Fruit fly (Drosophila melanogaster): ENCODE measurements around the gene bsk.
A peak's percentile ranks its signal among the peaks of the same experiment; 100 is the strongest.

Gene bsk

DNA sequence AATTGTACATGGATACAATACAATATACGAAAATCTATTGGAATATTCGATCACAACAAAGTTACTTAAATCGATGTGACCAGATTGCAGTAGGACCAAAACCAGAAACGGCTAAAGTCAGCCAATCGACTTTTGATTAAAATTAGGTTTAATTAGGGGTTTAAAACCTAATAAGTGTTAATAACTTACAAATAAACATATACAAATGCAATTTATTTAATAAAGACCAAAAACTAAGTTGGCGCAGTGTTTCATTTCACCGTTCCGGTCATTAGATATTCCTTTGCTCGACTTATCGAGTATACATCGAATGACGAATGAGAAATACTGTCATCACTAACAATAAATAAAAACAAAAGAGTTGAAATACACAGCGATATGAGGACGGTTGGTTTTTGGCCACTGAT is at the start of gene bsk, which contains the start of gene CG31717:
TSS of gene bsk (minus strand) at position 61 of the 407 bp plus-strand sequence.
TSS of gene CG31717 (plus strand) at position 297 of the 407 bp plus-strand sequence.
- TF ChIP-seq kay (GFP tag; ENCODE audit: borderline replicate concordance): peak; percentile 98
- no peak for TF ChIP-seq Clk (GFP tag; optimal IDR thresholded peaks at IDR 0.05)
- peak; percentile 25 for TF ChIP-seq CG14711 (tag; optimal IDR thresholded peaks at IDR 0.05)
- peak; percentile 51 for TF ChIP-seq bab1 (GFP tag; optimal IDR thresholded peaks at IDR 0.05)
- peak; percentile 30 for TF ChIP-seq Mnt (GFP tag; optimal IDR thresholded peaks at IDR 0.05)
- TF ChIP-seq cic (GFP tag; optimal IDR thresholded peaks at IDR 0.05): peak; percentile 38
- no peak for TF ChIP-seq CG11617 (GFP tag; optimal IDR thresholded peaks at IDR 0.05)
- no peak for TF ChIP-seq tj (GFP tag; optimal IDR thresholded peaks at IDR 0.05)

DNA sequence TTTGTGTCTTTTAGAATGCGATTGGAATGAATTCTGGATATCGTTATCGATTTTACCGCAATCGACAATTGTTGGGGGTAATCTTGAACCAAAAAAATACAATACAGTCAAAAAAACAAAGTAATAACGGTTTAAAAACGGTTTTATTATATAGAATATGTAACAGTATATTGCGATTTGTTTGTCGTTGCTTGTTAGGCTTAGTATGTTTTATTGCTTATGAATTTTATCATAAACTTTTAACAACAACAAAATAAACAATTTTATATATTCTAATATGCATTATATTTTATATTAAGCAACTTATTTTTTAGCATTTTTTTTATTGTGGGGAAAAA is 49.5 kb upstream of the bsk start, which contains the start of gene CYLD:
TSS of gene CYLD (minus strand) at position 38 of the 338 bp plus-strand sequence.
- no peak for TF ChIP-seq ovo (GFP tag; optimal IDR thresholded peaks at IDR 0.05)
- no peak for TF ChIP-seq CG1620 (GFP tag; optimal IDR thresholded peaks at IDR 0.05)
- TF ChIP-seq cic (GFP tag; optimal IDR thresholded peaks at IDR 0.05): no peak
- TF ChIP-seq CG12768 (GFP tag; optimal IDR thresholded peaks at IDR 0.05): no peak
- peak; percentile 21 for TF ChIP-seq CG7045 (GFP tag; optimal IDR thresholded peaks at IDR 0.05)
- peak; percentile 73 for TF ChIP-seq CG7101 (tag; optimal IDR thresholded peaks at IDR 0.05)
- no peak for TF ChIP-seq toe (GFP tag; optimal IDR thresholded peaks at IDR 0.05)
- peak; percentile 62 for TF ChIP-seq bab1 (GFP tag; optimal IDR thresholded peaks at IDR 0.05)
- peak; percentile 63 for TF ChIP-seq CG14711 (tag; optimal IDR thresholded peaks at IDR 0.05)
- TF ChIP-seq Clk (GFP tag; optimal IDR thresholded peaks at IDR 0.05): no peak
- peak; percentile 70 for TF ChIP-seq CG11617 (GFP tag; optimal IDR thresholded peaks at IDR 0.05)
- TF ChIP-seq Hr96 (GFP tag; optimal IDR thresholded peaks at IDR 0.05): no peak
- peak; percentile 2 for TF ChIP-seq tj (GFP tag; optimal IDR thresholded peaks at IDR 0.05)
- peak; percentile 5 for TF ChIP-seq Crg-1 (GFP tag; optimal IDR thresholded peaks at IDR 0.05)
- no peak for TF ChIP-seq pad (GFP tag; optimal IDR thresholded peaks at IDR 0.05)
- no peak for TF ChIP-seq CG5204 (GFP tag; optimal IDR thresholded peaks at IDR 0.05)
- TF ChIP-seq kay (GFP tag; ENCODE audit: borderline replicate concordance): no peak
- peak; percentile 55 for TF ChIP-seq CG33017 (tag; optimal IDR thresholded peaks at IDR 0.05)
- TF ChIP-seq Mnt (GFP tag; optimal IDR thresholded peaks at IDR 0.05): no peak
- no peak for TF ChIP-seq cnc (optimal IDR thresholded peaks at IDR 0.05)

DNA sequence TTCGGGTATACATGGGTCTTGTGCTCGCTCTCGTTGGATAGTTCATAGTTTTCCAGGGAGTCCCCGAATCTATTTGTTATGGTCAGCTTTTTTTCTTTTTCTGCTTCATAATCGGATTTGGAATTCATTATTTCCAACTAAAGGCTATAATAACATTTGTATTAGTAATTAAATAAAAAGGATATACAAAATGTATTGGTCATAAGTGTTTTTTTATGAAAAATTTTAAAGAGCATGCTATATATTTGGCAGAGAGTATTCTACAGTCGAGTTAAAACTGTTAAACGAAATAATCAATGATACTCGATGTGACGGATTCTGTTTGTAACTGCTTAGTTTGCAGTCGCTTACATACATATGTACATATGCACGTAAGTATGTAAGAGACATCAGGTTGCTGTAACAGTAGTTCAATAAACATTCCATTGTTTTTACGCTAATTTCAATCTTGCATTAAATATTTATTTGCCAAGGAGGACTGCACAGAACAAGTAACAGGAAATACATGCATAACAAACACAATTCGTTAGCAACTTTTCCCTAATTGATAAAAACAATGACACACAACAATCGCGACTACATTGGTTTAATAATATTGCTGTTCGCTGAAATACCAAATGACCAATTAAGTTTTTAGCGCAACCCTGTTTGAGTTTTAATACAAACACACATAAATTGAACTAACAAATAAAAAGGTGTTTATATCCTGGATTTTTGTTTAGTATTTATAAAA is 48.9 kb upstream of the bsk start:
- peak; percentile 93 for TF ChIP-seq kay (GFP tag; ENCODE audit: borderline replicate concordance)
- TF ChIP-seq cic (GFP tag; optimal IDR thresholded peaks at IDR 0.05): no peak
- peak; percentile 30 for TF ChIP-seq tj (GFP tag; optimal IDR thresholded peaks at IDR 0.05)

DNA sequence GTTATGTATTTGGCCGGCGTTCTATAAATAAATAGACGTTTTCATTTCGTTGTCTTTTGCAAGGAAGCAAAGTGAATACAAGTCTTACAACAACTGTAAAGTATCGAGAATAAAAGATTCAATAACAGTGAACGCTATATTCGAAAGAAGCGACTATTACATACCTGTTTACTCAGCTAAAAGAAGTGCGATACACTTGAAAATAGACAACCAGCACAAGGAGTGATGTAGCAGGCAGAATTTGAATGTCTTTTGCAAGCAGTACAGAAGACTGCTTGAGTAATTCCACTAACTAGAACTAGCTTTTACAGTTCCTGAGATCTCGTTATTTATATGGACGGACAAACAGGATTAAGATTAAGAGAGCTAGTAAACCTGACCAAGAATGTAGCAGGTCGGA is 48.0 kb upstream of the bsk start:
- TF ChIP-seq pad (GFP tag; optimal IDR thresholded peaks at IDR 0.05): no peak
- no peak for TF ChIP-seq CG5204 (GFP tag; optimal IDR thresholded peaks at IDR 0.05)
- TF ChIP-seq cnc (optimal IDR thresholded peaks at IDR 0.05): no peak
- no peak for TF ChIP-seq CG14711 (tag; optimal IDR thresholded peaks at IDR 0.05)
- no peak for TF ChIP-seq CG1620 (GFP tag; optimal IDR thresholded peaks at IDR 0.05)
- TF ChIP-seq bab1 (GFP tag; optimal IDR thresholded peaks at IDR 0.05): no peak
- TF ChIP-seq tj (GFP tag; optimal IDR thresholded peaks at IDR 0.05): peak; percentile 4
- TF ChIP-seq kay (GFP tag; ENCODE audit: borderline replicate concordance): peak; percentile 75
- TF ChIP-seq CG12768 (GFP tag; optimal IDR thresholded peaks at IDR 0.05): no peak

DNA sequence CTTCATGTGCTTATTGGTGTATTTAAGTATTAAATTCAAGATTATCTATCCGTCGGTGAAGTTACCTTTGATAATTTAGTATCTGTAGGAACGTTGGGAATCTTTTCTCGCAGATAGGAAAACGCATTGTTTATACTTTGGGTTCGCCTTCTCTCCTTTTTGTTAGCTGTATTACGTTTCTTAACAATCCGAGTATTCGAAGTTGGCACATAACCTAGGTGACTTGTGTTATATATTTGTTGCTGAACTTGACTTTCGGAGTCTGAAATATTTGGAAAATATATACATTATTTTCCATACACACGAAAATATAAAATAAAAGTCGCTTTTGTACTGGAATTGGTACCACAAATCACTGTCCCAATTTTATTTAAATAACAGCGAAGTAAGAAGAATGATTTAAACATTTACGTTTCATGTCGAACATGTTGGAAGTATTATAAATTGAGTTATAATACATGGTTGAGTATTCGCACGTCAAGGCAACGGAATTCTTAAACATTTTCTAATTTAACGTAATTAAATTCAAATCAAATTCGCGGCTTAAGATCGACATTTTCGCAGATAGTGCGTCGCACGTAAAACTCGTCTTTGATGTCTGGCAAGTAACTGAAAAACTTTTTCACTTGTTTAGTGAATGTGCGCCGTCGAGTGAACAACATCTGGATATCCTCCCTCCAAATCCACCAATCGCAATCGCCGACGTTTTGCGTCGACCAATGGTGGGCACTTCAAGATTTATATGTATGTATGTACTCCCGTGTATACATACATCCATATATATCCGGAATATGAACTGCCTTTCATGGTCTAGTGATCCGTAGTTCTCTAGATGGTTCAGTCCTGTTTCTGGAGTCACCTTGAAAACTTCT is 44.7 kb upstream of the bsk start, which contains the start of gene Hand:
TSS of gene Hand (minus strand) at position 588 of the 872 bp plus-strand sequence.
- TF ChIP-seq Mnt (GFP tag; optimal IDR thresholded peaks at IDR 0.05) (no peak), cnc (optimal IDR thresholded peaks at IDR 0.05) (no peak), kay (GFP tag; ENCODE audit: borderline replicate concordance) (peak; percentile 93), CG7045 (GFP tag; optimal IDR thresholded peaks at IDR 0.05) (no peak)

DNA sequence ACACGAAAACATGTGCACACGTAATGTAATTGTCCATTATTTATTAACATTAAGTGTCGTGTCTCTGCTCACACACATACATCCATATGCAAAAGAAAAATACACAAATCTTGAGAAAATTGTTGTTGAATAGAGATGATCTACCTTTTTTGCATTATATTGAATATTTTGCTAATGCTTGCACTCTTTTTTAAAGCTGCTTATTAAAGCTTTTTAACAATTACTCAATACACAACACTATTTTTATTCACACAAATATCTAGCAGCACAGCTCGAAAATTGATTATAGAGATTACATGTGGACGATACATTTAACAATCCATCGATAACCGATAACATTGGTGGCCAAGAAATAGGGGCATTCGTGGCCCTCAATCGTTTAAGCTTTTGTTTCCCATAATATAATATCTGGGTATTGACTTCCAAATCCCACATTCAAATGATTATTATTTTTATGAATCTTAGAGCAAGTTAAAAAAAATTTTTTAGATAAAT is 41.8 kb upstream of the bsk start, which contains the start of gene Ufd4:
TSS of gene Ufd4 (minus strand) at position 300 of the 495 bp plus-strand sequence.
- no peak for TF ChIP-seq ovo (GFP tag; optimal IDR thresholded peaks at IDR 0.05)
- no peak for TF ChIP-seq CG5204 (GFP tag; optimal IDR thresholded peaks at IDR 0.05)
- TF ChIP-seq kay (GFP tag; ENCODE audit: borderline replicate concordance): no peak
- TF ChIP-seq pad (GFP tag; optimal IDR thresholded peaks at IDR 0.05): no peak
- TF ChIP-seq cic (GFP tag; optimal IDR thresholded peaks at IDR 0.05): peak; percentile 14
- peak; percentile 56 for TF ChIP-seq Mnt (GFP tag; optimal IDR thresholded peaks at IDR 0.05)
- TF ChIP-seq CG7045 (GFP tag; optimal IDR thresholded peaks at IDR 0.05): peak; percentile 61
- TF ChIP-seq cnc (optimal IDR thresholded peaks at IDR 0.05): no peak
- TF ChIP-seq toe (GFP tag; optimal IDR thresholded peaks at IDR 0.05): no peak
- TF ChIP-seq CG33017 (tag; optimal IDR thresholded peaks at IDR 0.05): peak; percentile 62
- no peak for TF ChIP-seq Clk (GFP tag; optimal IDR thresholded peaks at IDR 0.05)
- TF ChIP-seq CG12768 (GFP tag; optimal IDR thresholded peaks at IDR 0.05): peak; percentile 30
- peak; percentile 55 for TF ChIP-seq CG7101 (tag; optimal IDR thresholded peaks at IDR 0.05)
- TF ChIP-seq CG11617 (GFP tag; optimal IDR thresholded peaks at IDR 0.05): peak; percentile 53
- peak; percentile 68 for TF ChIP-seq bab1 (GFP tag; optimal IDR thresholded peaks at IDR 0.05)
- peak; percentile 14 for TF ChIP-seq CG1620 (GFP tag; optimal IDR thresholded peaks at IDR 0.05)
- TF ChIP-seq tj (GFP tag; optimal IDR thresholded peaks at IDR 0.05): peak; percentile 1
- TF ChIP-seq Crg-1 (GFP tag; optimal IDR thresholded peaks at IDR 0.05): no peak
- peak; percentile 58 for TF ChIP-seq CG14711 (tag; optimal IDR thresholded peaks at IDR 0.05)
- no peak for TF ChIP-seq Hr96 (GFP tag; optimal IDR thresholded peaks at IDR 0.05)

Measured in whole organism, adult.